Worm (Caenorhabditis elegans) whole organism, young adult: Measurements from ENCODE around the gene gen-1.

Experiments used
- B0336.3 ChIP-seq: fragments of 200-800 bp; sonication (Bioruptor generic); IDR thresholded peaks from 2 replicates; pipeline ENCODE4 v1.3.6; 2022; ENCODE audit warnings: missing genetic modification characterization, missing compliant biosample characterization
- C06A6.2 ChIP-seq: fragments of 200-800 bp; sonication (Bioruptor generic); conservative IDR thresholded peaks from 2 replicates; pipeline ENCODE4 v1.3.6; 2022; ENCODE audit warnings: missing genetic modification characterization, missing compliant biosample characterization
- D2030.7 ChIP-seq: fragments of 200-800 bp; sonication (Bioruptor generic); IDR thresholded peaks from 2 replicates; pipeline ENCODE4 v1.3.6; 2022; ENCODE audit warnings: missing genetic modification reagents, missing genetic modification characterization, missing compliant biosample characterization
- F22D6.2 ChIP-seq: sonication (generic microtip); optimal IDR thresholded peaks from 2 replicates; lab custom pipeline; 2016; ENCODE audit warnings: mild to moderate bottlenecking, missing genetic modification characterization, missing compliant biosample characterization
- F33H1.4 ChIP-seq: fragments of 200-800 bp; sonication (Bioruptor generic); IDR thresholded peaks from 2 replicates; pipeline ENCODE4 v1.3.6; 2022; ENCODE audit warnings: missing genetic modification reagents, missing genetic modification characterization, missing compliant biosample characterization
- F57A8.1 ChIP-seq: fragments of 200-800 bp; sonication (Bioruptor generic); optimal IDR thresholded peaks from 2 replicates; lab custom pipeline; 2018; ENCODE audit warnings: mild to moderate bottlenecking, missing genetic modification characterization, moderate library complexity, missing compliant biosample characterization
- Y53G8AR.9 ChIP-seq: fragments of 200-800 bp; sonication (Bioruptor generic); conservative IDR thresholded peaks from 2 replicates; pipeline ENCODE4 v1.3.6; 2022; ENCODE audit warnings: missing genetic modification reagents, missing genetic modification characterization, missing compliant biosample characterization
- Y95B8A.8 ChIP-seq: fragments of 200-800 bp; sonication (Bioruptor generic); IDR thresholded peaks from 2 replicates; pipeline ENCODE4 v1.3.6; 2022; ENCODE audit warnings: missing genetic modification reagents, missing genetic modification characterization, missing compliant biosample characterization
- ama-1 ChIP-seq, 3 experiments: fragments of 150-350 bp in 1 of 3; sonication (generic microtip) in 2 of 3; optimal IDR thresholded peaks; 2 replicates each; lab custom pipeline; 2014 to 2018; ENCODE audit warnings: missing biosample characterization in 2 of 3, missing genetic modification characterization in 2 of 3, missing genetic modification reagents in 2 of 3
- attf-3 ChIP-seq: fragments of 200-800 bp; sonication (Bioruptor generic); conservative IDR thresholded peaks from 2 replicates; pipeline ENCODE4 v1.3.6; 2022; ENCODE audit warnings: missing genetic modification reagents, missing genetic modification characterization, missing compliant biosample characterization
- attf-6 ChIP-seq: fragments of 200-800 bp; sonication (Bioruptor generic); IDR thresholded peaks from 2 replicates; pipeline ENCODE4 v1.3.6; 2022; ENCODE audit warnings: missing genetic modification reagents, missing genetic modification characterization, missing compliant biosample characterization
- ccch-3 ChIP-seq: fragments of 200-800 bp; sonication (Bioruptor generic); optimal IDR thresholded peaks from 2 replicates; lab custom pipeline; 2018; ENCODE audit warnings: mild to moderate bottlenecking, missing genetic modification characterization, missing compliant biosample characterization
- cebp-1 ChIP-seq, 2 experiments: fragments of 200-800 bp in 1 of 2; sonication (Bioruptor generic) in 1 of 2; sonication (generic microtip) in 1 of 2; IDR thresholded peaks in 1 of 2; optimal IDR thresholded peaks in 1 of 2; 2 replicates each; pipeline versions ENCODE4 v1.3.6 to Lab custom; 2017 to 2022; ENCODE audit warnings: missing compliant biosample characterization in 2 of 2, missing genetic modification characterization in 2 of 2, mild to moderate bottlenecking in 1 of 2, missing genetic modification reagents in 1 of 2, moderate library complexity in 1 of 2
- cebp-2 ChIP-seq: fragments of 200-800 bp; sonication (Bioruptor generic); IDR thresholded peaks from 2 replicates; pipeline ENCODE4 v1.3.6; 2022; ENCODE audit warnings: missing genetic modification characterization, missing compliant biosample characterization
- ceh-27 ChIP-seq: fragments of 200-800 bp; sonication (Bioruptor generic); optimal IDR thresholded peaks from 2 replicates; lab custom pipeline; 2018; ENCODE audit warnings: mild to moderate bottlenecking, missing genetic modification characterization, moderate library complexity, missing compliant biosample characterization
- ceh-40 ChIP-seq: fragments of 200-800 bp; sonication (Bioruptor generic); IDR thresholded peaks from 2 replicates; pipeline ENCODE4 v1.3.6; 2022; ENCODE audit warnings: missing genetic modification characterization, missing compliant biosample characterization
- ceh-58 ChIP-seq: fragments of 200-800 bp; sonication (Bioruptor generic); IDR thresholded peaks from 2 replicates; pipeline ENCODE4 v1.3.6; 2022; ENCODE audit warnings: missing genetic modification characterization, missing compliant biosample characterization
- ceh-91 ChIP-seq: fragments of 200-800 bp; sonication (Bioruptor generic); IDR thresholded peaks from 2 replicates; pipeline ENCODE4 v1.3.6; 2022; ENCODE audit warnings: missing genetic modification reagents, missing genetic modification characterization, missing compliant biosample characterization
- die-1 ChIP-seq: sonication (generic microtip); optimal IDR thresholded peaks from 2 replicates; lab custom pipeline; 2016; ENCODE audit warnings: missing genotype, mild to moderate bottlenecking, missing genetic modification characterization, missing compliant biosample characterization
- efl-1 ChIP-seq: fragments of 150-350 bp; optimal IDR thresholded peaks from 2 replicates; lab custom pipeline; 2014; ENCODE audit warnings: missing biosample characterization, missing genetic modification reagents, missing genetic modification characterization
- egl-44 ChIP-seq: fragments of 200-800 bp; sonication (Bioruptor generic); IDR thresholded peaks from 2 replicates; pipeline ENCODE4 v1.3.6; 2022; ENCODE audit warnings: missing genetic modification reagents, missing genetic modification characterization, missing compliant biosample characterization
- ekl-4 ChIP-seq: fragments of 200-800 bp; sonication (Bioruptor generic); IDR thresholded peaks from 2 replicates; pipeline ENCODE4 v1.3.6; 2022; ENCODE audit warnings: missing genetic modification reagents, missing genetic modification characterization, missing compliant biosample characterization
- hlh-12 ChIP-seq: sonication (generic microtip); optimal IDR thresholded peaks from 2 replicates; lab custom pipeline; 2016; ENCODE audit warnings: missing genetic modification characterization, missing compliant biosample characterization
- hmg-1.2 ChIP-seq: fragments of 200-800 bp; sonication (Bioruptor generic); IDR thresholded peaks from 2 replicates; pipeline ENCODE4 v1.3.6; 2022; ENCODE audit warnings: missing genetic modification reagents, missing genetic modification characterization, missing compliant biosample characterization
- hmg-20 ChIP-seq: fragments of 200-800 bp; sonication (Bioruptor generic); IDR thresholded peaks from 2 replicates; pipeline ENCODE4 v1.3.6; 2022; ENCODE audit warnings: missing genetic modification reagents, missing genetic modification characterization, missing compliant biosample characterization
- let-607 ChIP-seq, 2 experiments: fragments of 200-800 bp in 1 of 2; sonication (Bioruptor generic) in 1 of 2; sonication (generic microtip) in 1 of 2; optimal IDR thresholded peaks; 2 replicates each; lab custom pipeline; 2016 to 2018; ENCODE audit warnings: mild to moderate bottlenecking in 2 of 2, missing compliant biosample characterization in 2 of 2, missing genetic modification characterization in 2 of 2, moderate library complexity in 2 of 2, missing genotype in 1 of 2
- lin-26 ChIP-seq: fragments of 200-800 bp; sonication (Bioruptor generic); IDR thresholded peaks from 2 replicates; pipeline ENCODE4 v1.3.6; 2022; ENCODE audit warnings: missing genetic modification reagents, missing genetic modification characterization, missing compliant biosample characterization
- lin-54 ChIP-seq: fragments of 200-800 bp; sonication (Bioruptor generic); optimal IDR thresholded peaks from 2 replicates; lab custom pipeline; 2018; ENCODE audit warnings: mild to moderate bottlenecking, missing genetic modification characterization, missing compliant biosample characterization
- lir-1 ChIP-seq: fragments of 200-800 bp; sonication (Bioruptor generic); conservative IDR thresholded peaks from 2 replicates; pipeline ENCODE4 v1.3.6; 2022; ENCODE audit warnings: missing genetic modification reagents, missing genetic modification characterization, missing compliant biosample characterization
- lsl-1 ChIP-seq: fragments of 200-800 bp; sonication (Bioruptor generic); optimal IDR thresholded peaks from 2 replicates; lab custom pipeline; 2018; ENCODE audit warnings: mild to moderate bottlenecking, missing genetic modification characterization, moderate library complexity, missing compliant biosample characterization
- madf-8 ChIP-seq: fragments of 200-800 bp; sonication (Bioruptor generic); conservative IDR thresholded peaks from 2 replicates; pipeline ENCODE4 v1.3.6; 2022; ENCODE audit warnings: missing genetic modification reagents, missing genetic modification characterization, missing compliant biosample characterization
- mcd-1 ChIP-seq: fragments of 200-800 bp; sonication (Bioruptor generic); IDR thresholded peaks from 2 replicates; pipeline ENCODE4 v1.3.6; 2022; ENCODE audit warnings: missing genetic modification reagents, missing genetic modification characterization, missing compliant biosample characterization
- mes-4 ChIP-seq: sonication (generic microtip); optimal IDR thresholded peaks from 2 replicates; lab custom pipeline; 2016; ENCODE audit warnings: missing genotype, missing genetic modification characterization, missing compliant biosample characterization
- nfya-1 ChIP-seq: sonication (generic microtip); optimal IDR thresholded peaks from 2 replicates; lab custom pipeline; 2017; ENCODE audit warnings: antibody characterized with exemption, missing compliant biosample characterization, missing genetic modification characterization, borderline replicate concordance; ENCODE audit not compliant: insufficient read depth
- nfya-2 ChIP-seq: fragments of 200-800 bp; sonication (Bioruptor generic); IDR thresholded peaks from 2 replicates; pipeline ENCODE4 v1.3.6; 2022; ENCODE audit warnings: missing genetic modification reagents, missing genetic modification characterization, missing compliant biosample characterization
- nhr-80 ChIP-seq: sonication (generic microtip); optimal IDR thresholded peaks from 2 replicates; lab custom pipeline; 2016; ENCODE audit warnings: missing genetic modification characterization, missing compliant biosample characterization
- nhr-90 ChIP-seq: sonication (generic microtip); optimal IDR thresholded peaks from 2 replicates; lab custom pipeline; 2016; ENCODE audit warnings: missing genotype, mild to moderate bottlenecking, missing genetic modification characterization, missing compliant biosample characterization
- pbrm-1 ChIP-seq: fragments of 200-800 bp; sonication (Bioruptor generic); IDR thresholded peaks from 2 replicates; pipeline ENCODE4 v1.3.6; 2022; ENCODE audit warnings: missing genetic modification reagents, missing genetic modification characterization, missing compliant biosample characterization
- snpc-1.1 ChIP-seq: sonication (generic microtip); optimal IDR thresholded peaks from 2 replicates; lab custom pipeline; 2017; ENCODE audit warnings: missing genetic modification characterization, mild to moderate bottlenecking, missing compliant biosample characterization, antibody characterized with exemption, moderate library complexity, missing genotype, missing genetic modification reagents; ENCODE audit not compliant: insufficient read depth
- snpc-1.3 ChIP-seq: sonication (generic microtip); optimal IDR thresholded peaks from 2 replicates; lab custom pipeline; 2017; ENCODE audit warnings: missing genetic modification characterization, mild to moderate bottlenecking, missing compliant biosample characterization, antibody characterized with exemption, moderate library complexity, missing genotype, missing genetic modification reagents; ENCODE audit not compliant: insufficient read depth
- tbp1 ChIP-seq: fragments of 200-800 bp; sonication (Bioruptor generic); optimal IDR thresholded peaks from 2 replicates; lab custom pipeline; 2018; ENCODE audit warnings: mild to moderate bottlenecking, missing genetic modification characterization, missing compliant biosample characterization
- unc-130 ChIP-seq: sonication (generic microtip); optimal IDR thresholded peaks from 2 replicates; lab custom pipeline; 2016; ENCODE audit warnings: missing genetic modification reagents, missing genetic modification characterization, missing compliant biosample characterization
- ztf-25 ChIP-seq: fragments of 200-800 bp; sonication (Bioruptor generic); IDR thresholded peaks from 2 replicates; pipeline ENCODE4 v1.3.6; 2022; ENCODE audit warnings: missing genetic modification reagents, missing genetic modification characterization, missing compliant biosample characterization
- ztf-6 ChIP-seq: fragments of 200-800 bp; sonication (Bioruptor generic); IDR thresholded peaks from 2 replicates; pipeline ENCODE4 v1.3.6; 2022; ENCODE audit warnings: missing genetic modification reagents, missing genetic modification characterization, missing compliant biosample characterization

The gen-1 gene

DNA sequence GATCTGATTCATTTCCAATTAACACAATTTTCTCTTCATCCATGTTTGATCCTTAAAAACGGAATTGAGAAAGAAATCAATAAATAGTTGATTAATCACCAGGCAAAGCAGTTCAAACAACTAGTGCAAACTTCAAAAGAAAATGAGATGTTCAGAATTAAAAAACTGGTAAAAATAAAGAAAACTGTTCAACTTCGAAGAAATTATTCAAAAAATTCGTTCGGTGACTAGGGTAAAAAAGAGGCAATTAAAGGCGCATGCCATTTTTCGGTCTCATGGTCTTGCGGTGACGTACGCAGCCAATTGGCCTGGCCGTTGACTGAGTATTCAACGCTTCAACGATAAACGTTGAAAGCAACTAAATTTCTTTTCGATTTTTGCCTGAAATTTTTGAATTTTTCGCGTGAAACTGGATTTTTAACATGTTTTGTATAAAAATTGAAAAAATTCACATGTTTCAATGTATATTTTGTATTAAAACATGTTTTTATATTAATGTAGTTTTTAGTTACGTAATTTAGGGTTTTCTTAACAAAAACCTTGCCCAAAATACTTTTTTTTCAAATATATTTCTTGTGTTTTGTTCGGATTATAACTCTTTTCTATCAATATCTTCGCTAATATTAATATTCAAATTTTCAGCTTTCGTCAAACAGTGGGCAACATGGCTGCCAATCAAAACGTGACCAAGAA, 41.7 kb downstream of the gen-1 start, which contains the start of the genes sna-3 and rps-3 (continued):
- no peak for TF ChIP-seq hlh-12 (tag; lab: Kevin White, UChicago)
- TF ChIP-seq nhr-80: peak; percentile 54
- no peak for TF ChIP-seq lir-1 (GFP tag; lab: Robert Waterston, UW)
- no peak for TF ChIP-seq ztf-6 (GFP tag; lab: Robert Waterston, UW)
- TF ChIP-seq mcd-1: peak; percentile 72
- TF ChIP-seq pbrm-1 (GFP tag; lab: Robert Waterston, UW): peak; percentile 64; the same call in 1 of the 2 replicates
- TF ChIP-seq nfya-2 (GFP tag; lab: Robert Waterston, UW): no peak
- TF ChIP-seq hmg-1.2 (GFP tag; lab: Robert Waterston, UW): peak; percentile 86
- TF ChIP-seq egl-44 (GFP tag; lab: Robert Waterston, UW): no peak
- peak; percentile 61 for TF ChIP-seq attf-3 (GFP tag; lab: Robert Waterston, UW)
- TF ChIP-seq nhr-90: no peak
- TF ChIP-seq cebp-2: no peak
- peak; percentile 50 for TF ChIP-seq ceh-27 (GFP tag; lab: Kevin White, UChicago)
- no peak for TF ChIP-seq mes-4 (tag; lab: Kevin White, UChicago)
- TF ChIP-seq F57A8.1: no peak
- no peak for TF ChIP-seq nfya-1 (tag; lab: Kevin White, UChicago)
- TF ChIP-seq unc-130 (GFP tag; lab: Kevin White, UChicago): no peak
- TF ChIP-seq, all 124 proteins: peak for 35

- TF ChIP-seq ekl-4 (GFP tag; lab: Robert Waterston, UW) (peak; percentile 55), B0336.3 (GFP tag; lab: Robert Waterston, UW) (peak; percentile 73), hmg-1.2 (GFP tag; lab: Robert Waterston, UW) (peak; percentile 34), efl-1 (peak; percentile 9), Y53G8AR.9 (peak; percentile 66; the same call in 1 of the 2 replicates), F22D6.2 (no peak), madf-8 (GFP tag; lab: Robert Waterston, UW) (no peak), snpc-1.3 (tag; lab: Kevin White, UChicago) (no peak), attf-6 (GFP tag; lab: Robert Waterston, UW) (peak; percentile 68; the same call in 1 of the 2 replicates), lin-26 (GFP tag; lab: Robert Waterston, UW) (peak; percentile 68), ceh-91 (0 out of 2 replicates have a peak, but pooled peaks have one; percentile 14), lsl-1 (GFP tag; lab: Kevin White, UChicago) (peak; percentile 49), ceh-58 (GFP tag; lab: Robert Waterston, UW) (0 out of 2 replicates have a peak, but pooled peaks have one; percentile 29), unc-130 (GFP tag; lab: Kevin White, UChicago) (peak; percentile 48), ama-1 (optimal IDR thresholded peaks at IDR 0.05; lab: Kevin White, UChicago) (no peak), ama-1 (GFP tag; optimal IDR thresholded peaks at IDR 0.05; lab: Kevin White, UChicago) (peak; percentile 53 to 65), lin-54 (peak; percentile 46), hmg-20 (no peak), Y95B8A.8 (GFP tag; lab: Robert Waterston, UW) (peak; percentile 57; the same call in 1 of the 2 replicates), tbp1 (GFP tag; lab: Kevin White, UChicago) (peak; percentile 6), C06A6.2 (no peak), let-607 (tag; optimal IDR thresholded peaks at IDR 0.05; lab: Kevin White, UChicago) (no peak), F33H1.4 (no peak), ccch-3 (GFP tag; lab: Kevin White, UChicago) (no peak), egl-44 (GFP tag; lab: Robert Waterston, UW) (no peak), ztf-25 (0 out of 2 replicates have a peak, but pooled peaks have one; percentile 41), ceh-40 (GFP tag; lab: Robert Waterston, UW) (no peak), D2030.7 (peak; percentile 25; the same call in 1 of the 2 replicates), die-1 (tag; lab: Kevin White, UChicago) (peak; percentile 7), snpc-1.1 (tag; lab: Kevin White, UChicago) (peak; percentile 56), cebp-1 (GFP tag; IDR thresholded peaks at IDR 0.05; lab: Robert Waterston, UW) (no peak), cebp-1 (tag; optimal IDR thresholded peaks at IDR 0.05; lab: Kevin White, UChicago) (peak; percentile 8)
Observed at ce11 chrIII:6202440-6202839, 45.5 kb downstream of the gen-1 start.
